Fruit fly (Drosophila melanogaster) whole organism: ENCODE results near the gene Ack.

Experiments
- CG8478 ChIP-seq: fragments of >200 bp; optimal IDR thresholded peaks from 2 replicates; lab custom pipeline; 2018; ENCODE audit warnings: inconsistent platforms
- Dll ChIP-seq: fragments of >200 bp; optimal IDR thresholded peaks from 2 replicates; lab custom pipeline; 2017
- EcR ChIP-seq, 2 experiments: fragments of >200 bp; optimal IDR thresholded peaks; 2 replicates each; lab custom pipeline; 2017; ENCODE audit warnings: missing biosample characterization in 2 of 2, missing genetic modification characterization in 2 of 2, missing genetic modification reagents in 2 of 2
- pan ChIP-seq: fragments of >200 bp; optimal IDR thresholded peaks from 2 replicates; lab custom pipeline; 2017
- psq ChIP-seq: fragments of >200 bp; optimal IDR thresholded peaks from 2 replicates; lab custom pipeline; 2017
- usp ChIP-seq: fragments of >200 bp; optimal IDR thresholded peaks from 2 replicates; lab custom pipeline; 2017; ENCODE audit warnings: missing biosample characterization, missing genetic modification characterization, mixed read lengths

Ack gene

DNA sequence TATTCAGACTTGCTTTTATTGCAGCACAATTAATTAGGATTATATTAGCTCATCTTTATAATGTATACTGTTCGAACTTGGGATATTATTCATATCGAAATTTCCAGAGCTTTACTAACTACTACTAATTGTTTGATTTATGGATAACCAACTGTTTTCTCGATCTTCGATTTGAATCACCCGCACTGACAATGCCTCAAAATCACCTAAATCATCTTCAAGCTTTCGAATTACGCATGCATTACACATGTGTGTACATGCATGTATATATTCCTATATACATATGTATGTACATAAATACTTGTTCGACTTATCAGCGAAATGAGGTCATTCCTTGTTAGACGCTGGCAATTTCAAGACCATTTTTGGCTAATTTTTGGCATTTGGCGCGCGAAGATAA is 13.6 kb downstream of the Ack start:
- TF ChIP-seq usp (GFP tag; lab: Kevin White, UChicago), result no peak
- TF ChIP-seq CG8478, result no peak
- TF ChIP-seq psq (lab: Kevin White, UChicago), result no peak
- TF ChIP-seq Dll, result no peak
- no peak for TF ChIP-seq pan (lab: Kevin White, UChicago)
- TF ChIP-seq EcR (GFP tag; optimal IDR thresholded peaks at IDR 0.05; lab: Kevin White, UChicago), result no peak

DNA sequence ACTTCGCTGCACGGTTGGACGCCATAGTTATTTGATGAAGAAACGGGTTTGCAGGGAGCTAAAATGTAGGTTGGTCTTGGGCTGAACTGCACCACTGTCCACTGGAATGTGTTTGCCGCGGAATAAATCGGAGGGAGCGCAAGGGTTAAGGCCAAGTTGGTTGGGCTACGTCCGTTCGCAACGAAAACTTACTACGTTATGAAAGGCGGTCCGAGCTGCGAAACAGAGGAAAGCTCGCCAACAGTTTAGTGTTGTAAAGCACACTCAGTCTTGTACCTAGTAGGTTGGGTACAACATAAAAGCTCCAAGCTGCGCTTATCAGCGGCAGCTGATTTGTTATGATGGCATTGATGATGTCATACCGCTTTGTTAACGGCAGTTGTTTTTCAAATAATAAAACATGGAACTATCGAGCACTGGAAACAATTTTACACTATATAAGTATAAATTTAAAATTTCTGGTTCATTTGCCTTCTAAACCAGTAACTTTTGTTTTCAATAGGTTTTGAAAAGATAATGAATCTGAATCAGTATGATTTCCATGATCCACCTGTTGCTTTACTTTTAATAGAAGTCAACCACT is 14.3 kb downstream of the Ack start, which contains the start of gene Chd64:
Chd64 (minus strand) TSS at position 204 of the 583 bp plus-strand sequence.
- TF ChIP-seq EcR (GFP tag; optimal IDR thresholded peaks at IDR 0.05; lab: Kevin White, UChicago), result no peak
- no peak for TF ChIP-seq psq (lab: Kevin White, UChicago)
- TF ChIP-seq Dll, result no peak
- no peak for TF ChIP-seq CG8478
- TF ChIP-seq usp (GFP tag; lab: Kevin White, UChicago), result no peak
- no peak for TF ChIP-seq pan (lab: Kevin White, UChicago)

DNA sequence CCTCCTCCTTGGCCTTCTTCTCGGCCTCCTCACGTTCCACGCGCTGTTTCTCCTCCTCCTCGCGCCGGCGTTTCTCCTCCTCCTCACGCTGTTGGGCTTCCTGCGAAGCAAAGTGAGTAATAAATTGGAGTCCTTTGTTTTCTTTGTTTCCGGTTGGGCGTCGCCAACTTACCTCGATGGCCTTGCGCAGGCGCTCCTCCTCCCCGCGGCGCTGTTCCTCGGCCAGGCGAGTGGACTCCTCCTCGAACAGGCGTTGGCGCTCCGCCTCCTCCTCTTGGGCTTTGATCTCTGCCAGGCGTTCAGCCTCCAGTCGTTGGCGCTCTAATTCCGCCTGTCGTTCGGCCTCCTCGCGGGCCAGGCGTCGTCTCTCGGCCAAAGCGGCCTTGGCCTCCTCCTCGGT is 17.7 kb downstream of the Ack start:
- TF ChIP-seq Dll (no peak), psq (lab: Kevin White, UChicago) (no peak), pan (lab: Kevin White, UChicago) (no peak), CG8478 (no peak), usp (GFP tag; lab: Kevin White, UChicago) (no peak), EcR (GFP tag; optimal IDR thresholded peaks at IDR 0.05; lab: Kevin White, UChicago) (no peak)

DNA sequence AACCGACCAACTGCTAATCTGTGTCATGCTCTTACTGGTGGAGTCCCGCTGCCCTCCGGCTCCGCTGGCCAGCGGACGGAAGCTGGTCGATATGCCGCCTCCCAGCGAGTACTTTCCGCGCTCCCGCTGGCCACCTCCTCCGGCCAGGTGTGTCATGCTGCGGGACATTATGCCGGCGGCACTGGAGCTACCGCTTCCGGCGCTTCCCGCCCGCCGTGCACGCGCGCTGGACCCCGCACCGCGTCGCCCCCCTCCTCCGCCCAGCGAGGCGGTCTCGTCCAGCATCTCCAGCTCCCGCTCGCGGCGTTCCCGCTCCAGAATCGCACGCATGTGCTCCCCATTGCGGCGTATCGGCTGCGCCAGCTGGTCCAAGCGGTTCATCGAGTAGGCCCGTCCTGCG is 20.6 kb downstream of the Ack start:
- TF ChIP-seq pan (lab: Kevin White, UChicago) (no peak), usp (GFP tag; lab: Kevin White, UChicago) (no peak), psq (lab: Kevin White, UChicago) (no peak), Dll (no peak), CG8478 (no peak), EcR (GFP tag; optimal IDR thresholded peaks at IDR 0.05; lab: Kevin White, UChicago) (no peak)

DNA sequence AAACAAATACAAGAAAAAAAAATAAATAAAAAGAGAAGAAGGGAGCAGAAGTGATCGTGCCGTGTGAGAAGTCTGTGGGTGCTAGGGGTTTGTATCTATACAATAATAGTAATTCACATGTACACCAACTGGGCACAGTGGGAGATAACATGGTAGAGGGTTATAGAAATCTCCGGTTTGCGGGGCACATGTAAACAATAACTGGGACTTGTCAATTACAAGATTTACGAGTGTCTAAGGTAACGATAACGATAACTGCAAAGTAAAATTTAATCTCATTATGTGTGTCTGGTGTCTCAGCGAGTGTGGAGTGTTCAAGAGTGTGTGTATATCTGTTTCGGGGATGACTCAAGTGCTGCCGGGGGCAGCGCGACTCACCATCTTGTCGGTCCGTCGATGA is 22.8 kb downstream of the Ack start:
- no peak for TF ChIP-seq psq (lab: Kevin White, UChicago)
- TF ChIP-seq CG8478, result no peak
- no peak for TF ChIP-seq EcR (GFP tag; optimal IDR thresholded peaks at IDR 0.05; lab: Kevin White, UChicago)
- no peak for TF ChIP-seq Dll
- TF ChIP-seq pan (lab: Kevin White, UChicago), result no peak
- TF ChIP-seq usp (GFP tag; lab: Kevin White, UChicago), result no peak

DNA sequence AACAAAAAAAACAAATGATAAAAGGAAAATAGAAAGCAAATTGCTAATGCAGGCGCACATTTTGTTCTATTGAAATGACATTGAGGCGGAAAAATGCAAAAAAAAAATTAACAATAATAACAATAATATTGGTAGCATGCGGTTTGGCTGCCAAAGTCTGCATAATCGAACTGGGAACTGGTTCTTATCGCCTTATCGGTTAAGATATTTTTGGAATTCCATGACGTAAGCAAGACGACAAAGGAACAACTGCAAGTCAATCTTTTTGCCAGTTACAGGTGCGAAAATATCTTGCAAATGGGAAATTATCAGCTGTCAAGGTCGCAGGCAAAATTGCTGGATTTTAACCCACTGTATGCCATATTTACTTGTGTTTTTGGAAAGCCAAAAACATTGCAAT is 24.6 kb downstream of the Ack start:
- TF ChIP-seq pan (lab: Kevin White, UChicago), result no peak
- no peak for TF ChIP-seq CG8478
- no peak for TF ChIP-seq Dll
- no peak for TF ChIP-seq psq (lab: Kevin White, UChicago)
- TF ChIP-seq EcR (GFP tag; optimal IDR thresholded peaks at IDR 0.05; lab: Kevin White, UChicago), result no peak
- no peak for TF ChIP-seq usp (GFP tag; lab: Kevin White, UChicago)

DNA sequence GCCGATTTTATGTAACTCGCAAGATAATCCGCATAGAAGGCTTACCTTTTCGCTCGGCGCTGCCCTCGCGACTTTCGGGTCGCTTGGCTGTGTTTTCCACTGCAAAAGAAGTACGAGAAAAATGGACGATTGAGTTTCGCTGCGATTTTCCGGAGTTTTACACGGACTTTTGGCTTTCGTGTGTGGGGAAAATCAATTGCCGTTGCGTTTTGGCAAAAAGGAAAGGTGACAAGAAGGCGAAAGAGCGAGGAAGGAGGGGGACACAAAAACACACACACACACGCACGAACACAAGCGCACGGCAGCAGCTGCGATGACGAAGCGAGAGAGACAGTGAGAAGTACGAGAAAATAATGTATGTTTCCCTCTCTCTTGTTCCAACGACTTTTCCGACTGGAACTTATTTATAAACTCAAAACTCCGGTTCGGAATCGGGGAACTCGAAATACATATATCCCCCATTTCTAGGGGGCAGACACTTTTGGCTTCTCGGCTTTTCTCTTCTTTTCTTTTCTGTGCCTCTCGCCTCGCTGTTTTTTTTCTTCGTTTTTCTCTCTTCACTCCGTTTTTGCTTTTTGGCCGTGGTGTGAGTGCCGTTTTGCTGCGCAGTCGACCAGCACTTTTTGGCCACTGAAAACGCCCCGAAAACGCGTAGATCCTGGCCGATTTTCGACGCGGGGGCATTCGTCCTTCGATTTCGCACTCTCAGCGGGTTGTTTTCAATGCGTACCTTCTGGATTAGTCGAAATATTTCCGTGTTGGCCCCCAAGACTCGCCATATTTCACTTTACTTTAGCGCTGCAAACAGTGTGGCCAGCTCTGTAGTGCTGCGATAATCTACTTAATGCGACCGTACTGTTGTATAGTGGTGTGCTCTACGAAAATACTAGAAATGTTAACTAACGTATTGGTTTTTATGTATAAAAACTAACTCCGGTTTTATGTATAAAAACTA is 26.0 kb downstream of the Ack start, which contains the start of gene ens:
ens (minus strand) TSS at position 827 of the 955 bp plus-strand sequence.
- no peak for TF ChIP-seq Dll
- TF ChIP-seq pan (lab: Kevin White, UChicago), result no peak
- no peak for TF ChIP-seq CG8478
- TF ChIP-seq usp (GFP tag; lab: Kevin White, UChicago), result no peak
- TF ChIP-seq psq (lab: Kevin White, UChicago), result no peak
- TF ChIP-seq EcR (GFP tag; optimal IDR thresholded peaks at IDR 0.05; lab: Kevin White, UChicago), result no peak

DNA sequence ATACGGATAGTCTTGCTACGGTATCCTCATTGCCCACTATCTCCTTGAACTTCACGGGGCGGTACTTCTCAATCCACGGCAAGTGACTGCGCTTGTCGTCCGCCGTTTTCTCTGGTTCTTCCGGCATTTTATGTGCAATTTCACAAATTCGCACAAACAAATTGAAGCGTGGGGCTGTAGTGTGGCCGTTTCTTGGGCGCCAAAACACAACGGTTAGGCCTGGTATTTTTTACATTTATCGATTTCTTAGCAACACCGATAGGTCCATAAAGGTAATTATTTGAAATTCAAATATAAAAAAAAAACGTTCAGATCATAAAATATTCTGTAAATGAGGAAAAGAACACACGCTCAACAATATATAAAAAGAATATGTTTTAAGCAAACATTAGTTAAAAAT is 27.9 kb downstream of the Ack start, which contains the start of gene RfC4:
RfC4 (minus strand) TSS at position 182 of the 400 bp plus-strand sequence.
- no peak for TF ChIP-seq CG8478
- no peak for TF ChIP-seq psq (lab: Kevin White, UChicago)
- no peak for TF ChIP-seq Dll
- TF ChIP-seq usp (GFP tag; lab: Kevin White, UChicago), result no peak
- no peak for TF ChIP-seq EcR (GFP tag; optimal IDR thresholded peaks at IDR 0.05; lab: Kevin White, UChicago)
- no peak for TF ChIP-seq pan (lab: Kevin White, UChicago)

DNA sequence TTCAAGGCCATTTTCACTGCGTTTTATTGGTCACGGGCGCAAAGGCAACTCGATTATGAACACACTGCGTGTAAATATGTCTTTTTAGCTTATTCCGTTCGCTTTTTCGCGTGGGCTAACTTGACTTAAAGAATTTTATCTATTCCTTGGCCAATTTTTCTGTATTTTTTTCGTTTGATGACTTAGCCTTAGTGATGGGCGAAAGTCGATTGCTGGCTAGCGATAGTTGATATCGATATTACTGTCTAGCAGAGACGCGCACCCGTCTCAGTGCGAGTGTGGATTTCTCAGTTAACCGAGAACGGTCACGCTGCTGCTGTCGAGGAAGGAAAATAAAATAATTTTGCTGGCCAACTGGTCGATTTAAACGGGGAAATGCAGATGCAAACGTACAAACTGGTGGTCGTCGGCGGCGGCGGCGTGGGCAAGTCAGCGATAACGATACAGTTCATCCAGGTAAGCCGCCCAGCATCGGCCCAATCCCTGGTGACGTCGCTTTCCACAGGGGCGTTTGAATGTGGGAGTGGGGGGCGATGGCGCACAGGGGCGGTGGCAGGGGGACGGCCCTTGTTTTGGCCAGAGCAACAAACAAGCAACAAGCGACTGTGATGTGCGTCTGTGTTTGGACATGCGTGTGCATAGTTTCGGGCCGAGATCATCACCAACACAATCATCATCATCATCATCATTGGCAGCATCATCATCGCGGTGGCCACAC is 31.0 kb downstream of the Ack start, which contains the start of the genes Rop and Ras64B:
Rop (minus strand) TSS at position 193 of the 718 bp plus-strand sequence.
Ras64B (plus strand) TSS at position 273 of the 718 bp plus-strand sequence.
- TF ChIP-seq CG8478 (no peak), psq (lab: Kevin White, UChicago) (no peak), Dll (no peak), usp (GFP tag; lab: Kevin White, UChicago) (no peak), pan (lab: Kevin White, UChicago) (no peak), EcR (GFP tag; optimal IDR thresholded peaks at IDR 0.05; lab: Kevin White, UChicago) (no peak)

DNA sequence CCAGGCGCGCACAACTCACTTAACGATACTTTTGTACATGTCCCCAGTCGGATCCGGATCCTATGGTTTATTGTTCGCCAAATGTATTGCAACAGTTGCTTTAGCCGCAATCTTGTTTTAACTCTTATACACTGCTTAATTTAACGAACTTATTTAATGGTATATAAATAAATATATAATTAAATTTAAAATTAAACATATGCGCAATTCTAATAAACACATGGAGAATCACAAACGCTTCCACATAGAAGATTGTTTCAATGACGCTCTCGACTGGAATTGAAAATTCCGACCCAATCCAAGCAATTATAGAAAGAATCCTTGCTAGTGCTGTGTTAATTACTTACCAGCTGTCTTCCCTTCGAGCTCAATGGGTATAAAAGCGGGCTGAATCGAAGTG is 33.2 kb downstream of the Ack start, which contains the start of gene Akh:
Akh (plus strand) TSS at position 301 of the 400 bp plus-strand sequence.
- TF ChIP-seq EcR (GFP tag; optimal IDR thresholded peaks at IDR 0.05; lab: Kevin White, UChicago), result no peak
- TF ChIP-seq Dll, result no peak
- no peak for TF ChIP-seq pan (lab: Kevin White, UChicago)
- no peak for TF ChIP-seq CG8478
- TF ChIP-seq psq (lab: Kevin White, UChicago), result no peak
- no peak for TF ChIP-seq usp (GFP tag; lab: Kevin White, UChicago)

DNA sequence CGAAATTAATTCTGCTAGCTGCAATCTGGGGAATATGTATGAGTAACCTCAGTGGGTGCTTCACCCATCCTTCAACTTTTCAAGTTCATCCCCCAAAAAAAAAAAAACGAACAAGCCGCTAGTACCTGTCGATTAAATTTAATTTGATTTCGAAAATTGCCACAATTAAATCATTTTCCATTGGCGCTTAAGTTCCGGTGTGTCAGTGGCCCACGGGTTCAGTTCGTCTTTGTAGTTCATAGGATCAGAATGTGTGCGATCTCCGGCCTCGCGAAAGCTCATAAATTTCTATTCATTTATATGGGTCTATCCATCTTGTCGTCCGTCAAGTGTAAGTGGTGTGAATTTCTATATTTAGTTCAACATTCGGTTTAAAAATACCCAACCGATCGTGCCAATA is 34.1 kb downstream of the Ack start, which contains the start of gene CG32260:
CG32260 (plus strand) TSS at position 301 of the 400 bp plus-strand sequence.
- TF ChIP-seq usp (GFP tag; lab: Kevin White, UChicago), result no peak
